Fruit fly (Drosophila melanogaster): ENCODE measurements around the gene Nubp2.

The Nubp2 gene

DNA sequence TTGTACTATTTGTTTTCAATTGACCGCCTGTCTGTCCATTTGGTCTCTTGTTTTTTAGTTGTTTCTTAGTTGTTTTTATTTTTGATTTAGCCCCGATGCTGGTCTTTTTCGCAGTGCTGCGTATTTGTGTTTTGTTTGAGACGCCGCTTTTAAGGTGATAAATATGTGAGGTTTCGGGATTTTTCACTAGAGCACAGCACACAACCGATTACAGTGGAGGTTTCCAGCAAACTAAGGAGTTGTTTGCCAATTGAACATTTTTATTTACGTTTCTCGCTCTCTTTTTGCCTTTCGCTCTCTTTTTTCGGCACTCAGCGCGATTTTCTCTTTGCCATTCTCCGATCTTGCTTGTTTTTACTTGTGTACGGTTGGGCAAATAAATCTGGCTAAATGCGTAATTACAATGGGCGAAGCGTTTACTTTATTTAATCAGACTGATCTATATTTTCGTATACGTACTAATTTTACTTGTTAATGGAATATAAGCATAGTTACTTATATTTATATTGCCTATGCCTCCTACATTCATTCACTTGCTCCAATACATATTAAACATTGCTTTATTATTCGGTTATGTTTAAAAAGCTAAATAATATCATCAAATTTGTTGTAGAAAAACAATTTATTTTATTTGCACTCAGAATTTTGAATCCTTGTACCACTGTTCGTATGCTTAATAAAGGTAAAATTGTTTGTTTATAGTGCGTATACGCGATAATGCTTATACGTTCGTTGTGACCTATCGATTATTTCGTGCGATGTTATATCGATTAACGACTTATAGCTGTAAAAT is 14.0 kb downstream of the Nubp2 start, which contains the start of gene Rcd2 (continued):
- TF ChIP-seq Atf-2 (GFP tag; optimal IDR thresholded peaks at IDR 0.05) (peak; percentile 22), hkb (optimal IDR thresholded peaks at IDR 0.05) (no peak), hkb (GFP tag; IDR thresholded peaks at IDR 0.05) (peak; percentile 89), Bgb (GFP tag; IDR thresholded peaks at IDR 0.05; ENCODE audit: partially characterized antibody) (peak; percentile 95), CG13287 (GFP tag; IDR thresholded peaks at IDR 0.05; ENCODE audit: partially characterized antibody) (peak; percentile 94), CG18764 (GFP tag; optimal IDR thresholded peaks at IDR 0.05) (peak; percentile 52), pho (GFP tag; optimal IDR thresholded peaks at IDR 0.05) (peak; percentile 78), psq (GFP tag; optimal IDR thresholded peaks at IDR 0.05) (peak; percentile 47), gcm2 (GFP tag; optimal IDR thresholded peaks at IDR 0.05) (peak; percentile 21), toy (GFP tag; IDR thresholded peaks at IDR 0.05) (peak; percentile 73), CG31441 (GFP tag; IDR thresholded peaks at IDR 0.05) (peak; percentile 90), CG12942 (GFP tag; optimal IDR thresholded peaks at IDR 0.05) (peak; percentile 51), sd (tag; optimal IDR thresholded peaks at IDR 0.05) (peak; percentile 78), CTCF (GFP tag; optimal IDR thresholded peaks at IDR 0.05) (peak; percentile 16), Lpt (GFP tag; optimal IDR thresholded peaks at IDR 0.05) (no peak), tna (GFP tag; IDR thresholded peaks at IDR 0.05; ENCODE audit: partially characterized antibody) (peak; percentile 89), CG15696 (tag; optimal IDR thresholded peaks at IDR 0.05) (peak; percentile 63), ab (GFP tag; optimal IDR thresholded peaks at IDR 0.05) (no peak), CG2712 (tag; optimal IDR thresholded peaks at IDR 0.05) (peak; percentile 86), exex (tag; optimal IDR thresholded peaks at IDR 0.05) (peak; percentile 85), CG12659 (GFP tag; optimal IDR thresholded peaks at IDR 0.05) (peak; percentile 95), Max (GFP tag; optimal IDR thresholded peaks at IDR 0.05) (no peak), Stat92E (GFP tag; optimal IDR thresholded peaks at IDR 0.05) (peak in 1 of 3 experiments; percentile 12), zf30C (GFP tag; optimal IDR thresholded peaks at IDR 0.05) (no peak), fu2 (GFP tag; optimal IDR thresholded peaks at IDR 0.05) (peak; percentile 68), TFAM (GFP tag; optimal IDR thresholded peaks at IDR 0.05) (peak; percentile 34), schlank (tag; optimal IDR thresholded peaks at IDR 0.05) (peak; percentile 68), CG3407 (GFP tag; optimal IDR thresholded peaks at IDR 0.05) (peak; percentile 37), CG34376 (GFP tag; optimal IDR thresholded peaks at IDR 0.05) (peak; percentile 90), ap (GFP tag; IDR thresholded peaks at IDR 0.05) (no peak), Xbp1 (GFP tag; optimal IDR thresholded peaks at IDR 0.05) (peak; percentile 51), CG7357 (GFP tag; IDR thresholded peaks at IDR 0.05) (peak; percentile 69; the same call in 2 of the 3 replicates), cg (GFP tag; optimal IDR thresholded peaks at IDR 0.05) (no peak), ash1 (GFP tag; optimal IDR thresholded peaks at IDR 0.05) (no peak), CG4424 (GFP tag; optimal IDR thresholded peaks at IDR 0.05) (peak; percentile 42), CG6683 (GFP tag; optimal IDR thresholded peaks at IDR 0.05) (peak; percentile 88), Optix (GFP tag; IDR thresholded peaks at IDR 0.05) (no peak), jumu (GFP tag; optimal IDR thresholded peaks at IDR 0.05) (no peak), caup (GFP tag; optimal IDR thresholded peaks at IDR 0.05; ENCODE audit: severe bottlenecking) (peak; percentile 88), Hr3 (GFP tag; optimal IDR thresholded peaks at IDR 0.05) (peak; percentile 59), gce (GFP tag; IDR thresholded peaks at IDR 0.05) (no peak; the same call in 2 of the 3 replicates), CG14710 (tag; optimal IDR thresholded peaks at IDR 0.05) (peak; percentile 51), Atf3 (GFP tag; optimal IDR thresholded peaks at IDR 0.05) (peak; percentile 17), Neu2 (GFP tag; optimal IDR thresholded peaks at IDR 0.05; ENCODE audit: borderline replicate concordance) (no peak), cas (GFP tag; IDR thresholded peaks at IDR 0.05) (peak; percentile 68), CG8388 (GFP tag; optimal IDR thresholded peaks at IDR 0.05) (peak; percentile 67), mld (GFP tag; IDR thresholded peaks at IDR 0.05; ENCODE audit: partially characterized antibody) (peak; percentile 79), gsb-n (tag; optimal IDR thresholded peaks at IDR 0.05) (peak; percentile 56), HLHmδ (GFP tag; optimal IDR thresholded peaks at IDR 0.05) (no peak)

Measured in whole organism, embryonic.